Fruit fly (Drosophila melanogaster) whole organism, pupa: Measurements from ENCODE around the gene CG4098.
A peak's percentile ranks its signal among the peaks of the same experiment; 100 is the strongest.
"Not testable (repeated sequence)": the region's sequence is repeated elsewhere in the genome, so short reads cannot be mapped to it uniquely, and the experiment has no call there.

Source experiments
- CG10348 ChIP-seq: fragments of 200-800 bp; sonication (Bioruptor generic); IDR thresholded peaks from 2 replicates; pipeline ENCODE4 v1.3.6; 2022; ENCODE audit warnings: missing biosample characterization, missing genetic modification characterization
- CG12605 ChIP-seq: fragments of 200-800 bp; sonication (Bioruptor generic); IDR thresholded peaks from 2 replicates; pipeline ENCODE4 v1.3.6; 2022; ENCODE audit warnings: missing biosample characterization, missing genetic modification characterization
- CG13204 ChIP-seq: fragments of 200-800 bp; sonication (Bioruptor generic); optimal IDR thresholded peaks from 2 replicates; lab custom pipeline; 2018; ENCODE audit warnings: missing biosample characterization, mild to moderate bottlenecking, missing genetic modification characterization, moderate library complexity
- CG14655 ChIP-seq: fragments of 200-800 bp; sonication (Bioruptor generic); optimal IDR thresholded peaks from 3 replicates; lab custom pipeline; 2017; ENCODE audit warnings: mild to moderate bottlenecking, missing biosample characterization, missing genetic modification reagents, missing genetic modification characterization
- CG15710 ChIP-seq: fragments of 200-800 bp; sonication (Bioruptor generic); optimal IDR thresholded peaks from 2 replicates; lab custom pipeline; 2018; ENCODE audit warnings: missing biosample characterization, mild to moderate bottlenecking, missing genetic modification characterization, moderate library complexity
- CG17806 ChIP-seq: fragments of 200-800 bp; sonication (Bioruptor generic); optimal IDR thresholded peaks from 2 replicates; lab custom pipeline; 2018; ENCODE audit warnings: missing biosample characterization, mild to moderate bottlenecking, missing genetic modification characterization, moderate library complexity
- CG32121 ChIP-seq: fragments of 200-800 bp; sonication (Bioruptor generic); IDR thresholded peaks from 2 replicates; pipeline ENCODE4 v1.3.6; 2022; ENCODE audit warnings: missing biosample characterization, missing genetic modification characterization
- CG34367 ChIP-seq: fragments of 200-800 bp; sonication (Bioruptor generic); optimal IDR thresholded peaks from 2 replicates; lab custom pipeline; 2018; ENCODE audit warnings: missing biosample characterization, mild to moderate bottlenecking, missing genetic modification characterization
- CG4496 ChIP-seq: fragments of 200-800 bp; sonication (Bioruptor generic); IDR thresholded peaks from 3 replicates; pipeline ENCODE4 v1.3.6; 2022; ENCODE audit warnings: missing biosample characterization, missing genetic modification characterization
- CG8159 ChIP-seq: fragments of 200-800 bp; sonication (Bioruptor generic); optimal IDR thresholded peaks from 3 replicates; lab custom pipeline; 2018; ENCODE audit warnings: missing biosample characterization, mild to moderate bottlenecking, missing genetic modification characterization, moderate library complexity
- CG8301 ChIP-seq: fragments of 200-800 bp; sonication (Bioruptor generic); optimal IDR thresholded peaks from 2 replicates; lab custom pipeline; 2018; ENCODE audit warnings: missing biosample characterization, mild to moderate bottlenecking, missing genetic modification characterization
- CG9948 ChIP-seq: fragments of 200-800 bp; sonication (Bioruptor generic); optimal IDR thresholded peaks from 2 replicates; lab custom pipeline; 2018; ENCODE audit warnings: missing biosample characterization, mild to moderate bottlenecking, missing genetic modification characterization, moderate library complexity
- D1 ChIP-seq: fragments of 200-800 bp; sonication (Bioruptor generic); optimal IDR thresholded peaks from 2 replicates; lab custom pipeline; 2018; ENCODE audit warnings: missing biosample characterization, mild to moderate bottlenecking, missing genetic modification characterization, moderate library complexity
- EcR ChIP-seq: fragments of 200-800 bp; sonication (Bioruptor generic); optimal IDR thresholded peaks from 3 replicates; lab custom pipeline; 2019; ENCODE audit warnings: missing biosample characterization, missing genetic modification characterization, mild to moderate bottlenecking, moderate library complexity, missing genetic modification reagents
- Ets98B ChIP-seq: fragments of 200-800 bp; sonication (Bioruptor generic); IDR thresholded peaks from 2 replicates; pipeline ENCODE4 v1.3.6; 2022; ENCODE audit warnings: missing biosample characterization, missing genetic modification characterization
- Pif1A ChIP-seq: fragments of 200-800 bp; sonication (Bioruptor generic); optimal IDR thresholded peaks from 3 replicates; lab custom pipeline; 2016; ENCODE audit warnings: missing biosample characterization, missing genetic modification characterization
- Pif1B ChIP-seq: fragments of 200-800 bp; sonication (Bioruptor generic); optimal IDR thresholded peaks from 3 replicates; lab custom pipeline; 2016; ENCODE audit warnings: missing biosample characterization, missing genetic modification characterization
- Snoo ChIP-seq: fragments of 200-800 bp; sonication (Bioruptor generic); optimal IDR thresholded peaks from 3 replicates; lab custom pipeline; 2017; ENCODE audit warnings: missing biosample characterization, mild to moderate bottlenecking, missing genetic modification characterization, inconsistent platforms
- fd96Ca ChIP-seq: fragments of 200-800 bp; sonication (Bioruptor generic); IDR thresholded peaks from 3 replicates; pipeline ENCODE4 v1.3.6; 2022; ENCODE audit warnings: missing biosample characterization, missing genetic modification characterization
- gl ChIP-seq: fragments of 200-800 bp; sonication (Bioruptor generic); optimal IDR thresholded peaks from 2 replicates; lab custom pipeline; 2018; ENCODE audit warnings: missing biosample characterization, mild to moderate bottlenecking, missing genetic modification characterization
- rn ChIP-seq: fragments of 200-800 bp; sonication (Bioruptor generic); IDR thresholded peaks from 2 replicates; pipeline ENCODE4 v1.3.6; 2022; ENCODE audit warnings: missing biosample characterization, missing genetic modification characterization

The CG4098 gene

DNA sequence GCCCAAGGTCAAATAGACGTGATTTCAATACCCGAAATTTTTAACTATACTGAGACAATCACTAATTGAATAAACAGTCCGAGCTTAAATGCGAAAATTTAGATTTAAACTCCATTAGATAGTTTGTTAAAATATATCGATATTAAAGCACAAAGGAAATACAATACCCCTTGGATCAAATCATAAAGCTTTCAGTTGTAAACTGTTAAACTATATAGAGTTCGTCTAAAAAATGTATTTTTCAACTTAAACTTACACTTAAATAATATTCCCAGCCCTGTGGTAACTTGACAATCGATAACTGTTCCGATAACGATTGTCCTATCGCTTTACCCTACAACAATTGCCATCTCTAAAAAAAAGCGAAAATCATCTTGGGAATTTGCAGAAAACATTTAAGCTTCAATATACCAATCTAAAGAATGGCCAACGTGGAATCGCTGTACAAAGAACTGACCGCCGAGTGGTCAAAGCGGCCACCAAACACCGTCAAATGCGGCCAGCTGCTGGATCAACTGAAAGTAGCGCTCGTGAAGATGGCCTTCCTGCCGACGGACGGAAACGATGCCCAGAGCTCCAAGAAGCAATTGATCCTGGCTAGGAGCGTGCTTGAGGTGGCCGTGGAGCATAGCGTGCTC, 26.4 kb downstream of the CG4098 start, which contains the start of gene Rpn12:
Gene Rpn12 (plus strand): TSS at position 351 of the 638 bp plus-strand sequence.
- TF ChIP-seq fd96Ca (GFP tag; lab: Robert Waterston, UW) (no peak), Ets98B (GFP tag; lab: Robert Waterston, UW) (peak; percentile 32; the same call in 1 of the 2 replicates), CG34367 (tag; lab: Kevin White, UChicago) (no peak), CG15710 (peak; percentile 24), D1 (tag; lab: Kevin White, UChicago) (no peak), CG32121 (GFP tag; lab: Robert Waterston, UW) (0 out of 2 replicates have a peak, but pooled peaks have one; percentile 20), Snoo (tag; lab: Kevin White, UChicago) (peak; percentile 12)

DNA sequence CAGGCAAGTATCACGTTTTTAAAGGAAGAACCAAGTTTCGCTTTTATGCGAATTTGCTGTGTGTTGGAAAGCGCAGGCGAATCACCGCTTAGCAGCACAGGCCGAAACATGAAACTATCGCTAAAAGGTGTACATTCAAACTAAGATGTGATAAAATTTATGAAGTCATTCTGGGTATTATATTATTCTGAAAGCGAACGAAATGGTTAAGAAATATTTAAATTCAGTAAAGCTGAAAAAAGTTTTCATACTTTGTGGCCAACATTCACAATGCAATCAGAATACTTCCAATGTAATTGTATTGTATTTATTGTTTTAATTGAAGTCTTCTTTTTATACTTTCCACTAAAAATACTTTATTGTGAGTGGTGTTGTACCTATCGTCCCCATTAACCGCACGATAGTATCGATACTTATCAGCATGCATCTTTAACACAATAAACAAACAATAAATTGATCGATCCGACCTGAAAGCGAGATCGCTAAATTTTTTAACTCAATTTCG, 27.9 kb downstream of the CG4098 start, which contains the start of gene Smn:
Gene Smn (minus strand): TSS at position 347 of the 505 bp plus-strand sequence.
- TF ChIP-seq CG17806 (tag; lab: Kevin White, UChicago) (no peak), Pif1A (no peak), CG10348 (GFP tag; lab: Robert Waterston, UW) (no peak), fd96Ca (GFP tag; lab: Robert Waterston, UW) (no peak), D1 (tag; lab: Kevin White, UChicago) (no peak), gl (no peak), CG13204 (GFP tag; lab: Kevin White, UChicago) (no peak), CG34367 (tag; lab: Kevin White, UChicago) (peak; percentile 17), CG8301 (tag; lab: Kevin White, UChicago) (peak; percentile 41), CG4496 (GFP tag; lab: Robert Waterston, UW) (no peak), Pif1B (GFP tag; lab: Kevin White, UChicago) (no peak), Snoo (tag; lab: Kevin White, UChicago) (peak; percentile 33), CG9948 (tag; lab: Kevin White, UChicago) (peak; percentile 2), CG12605 (GFP tag; lab: Robert Waterston, UW) (no peak), EcR (no peak), CG8159 (tag; lab: Kevin White, UChicago) (no peak), CG14655 (GFP tag; lab: Kevin White, UChicago) (no peak), rn (GFP tag; lab: Robert Waterston, UW) (no peak), CG32121 (GFP tag; lab: Robert Waterston, UW) (no peak), Ets98B (GFP tag; lab: Robert Waterston, UW) (peak; percentile 17; the same call in 1 of the 2 replicates), CG15710 (peak; percentile 36)

- TF ChIP-seq Snoo (tag; lab: Kevin White, UChicago) = no peak
- TF ChIP-seq CG13204 (GFP tag; lab: Kevin White, UChicago) = no peak
- TF ChIP-seq CG12605 (GFP tag; lab: Robert Waterston, UW) = no peak
- no peak for TF ChIP-seq CG8159 (tag; lab: Kevin White, UChicago)
- TF ChIP-seq Pif1A = no peak
- TF ChIP-seq rn (GFP tag; lab: Robert Waterston, UW) = no peak
- TF ChIP-seq D1 (tag; lab: Kevin White, UChicago) = no peak
- TF ChIP-seq CG15710 = no peak
- no peak for TF ChIP-seq CG8301 (tag; lab: Kevin White, UChicago)
- no peak for TF ChIP-seq CG17806 (tag; lab: Kevin White, UChicago)
- TF ChIP-seq, all 21 proteins: peak for 0
These were observed 29.1 kb downstream of the CG4098 start, which contains the start of gene nxf2 for dm6 chr3L:16580049-16580448. Gene nxf2, minus strand, starts transcription at chr3L:16580306.

- TF ChIP-seq CG17806 (tag; lab: Kevin White, UChicago) = no peak
- TF ChIP-seq CG12605 (GFP tag; lab: Robert Waterston, UW) = no peak
- no peak for TF ChIP-seq CG8159 (tag; lab: Kevin White, UChicago)
- TF ChIP-seq Pif1A = no peak
- TF ChIP-seq CG9948 (tag; lab: Kevin White, UChicago) = no peak
- no peak for TF ChIP-seq Pif1B (GFP tag; lab: Kevin White, UChicago)
- TF ChIP-seq CG15710 = no peak
- no peak for TF ChIP-seq CG8301 (tag; lab: Kevin White, UChicago)
- TF ChIP-seq, all 21 proteins: peak for 0
These were observed 34.7 kb downstream of the CG4098 start, which contains the start of gene mbf1 for dm6 chr3L:16574307-16574946. Gene mbf1, plus strand, starts transcription at chr3L:16574436.

DNA sequence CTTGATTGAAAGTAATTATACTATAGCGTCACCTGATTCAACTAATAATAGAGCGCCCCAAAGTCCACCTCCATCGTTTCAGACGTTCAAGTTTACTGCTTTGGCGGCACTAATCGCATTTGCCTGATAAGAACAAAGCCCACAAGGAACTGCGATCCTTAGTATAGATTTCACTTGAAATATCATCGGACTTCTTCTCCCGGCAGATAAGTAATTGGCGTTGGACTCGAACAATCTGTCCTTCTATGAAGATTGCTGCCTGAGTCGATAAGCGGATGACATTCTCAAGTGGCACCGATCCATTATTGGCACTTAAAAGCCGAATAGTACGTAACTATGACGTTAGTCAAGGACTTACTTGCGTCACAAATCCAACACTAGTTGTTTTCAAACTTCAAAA, 35.9 kb downstream of the CG4098 start, which contains the start of gene Mipp1:
Gene Mipp1 (minus strand): TSS at position 101 of the 400 bp plus-strand sequence.
- TF ChIP-seq CG15710; Snoo (tag; lab: Kevin White, UChicago); D1 (tag; lab: Kevin White, UChicago): not testable (repeated sequence)

DNA sequence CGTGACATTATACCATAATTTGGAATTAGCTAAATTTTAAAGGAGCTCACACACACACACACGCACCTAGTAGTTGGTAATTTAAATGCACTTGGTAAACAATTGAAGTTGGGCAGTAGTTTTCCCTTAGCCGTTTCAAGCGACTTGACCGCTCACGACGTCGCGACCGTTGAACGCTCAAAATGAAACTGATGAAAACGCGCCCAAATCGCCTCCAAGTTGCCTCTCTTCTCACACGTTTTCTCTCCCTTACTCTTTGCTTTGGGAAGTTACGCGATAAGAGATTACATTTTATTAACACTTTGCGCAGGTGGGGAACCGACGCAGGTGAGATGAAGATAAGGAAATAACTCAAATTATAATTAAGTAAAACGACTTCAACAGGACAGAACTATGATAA, 36.9 kb downstream of the CG4098 start:
- peak; percentile 41; the same call in 1 of the 2 replicates for TF ChIP-seq Ets98B (GFP tag; lab: Robert Waterston, UW)
- no peak for TF ChIP-seq CG14655 (GFP tag; lab: Kevin White, UChicago)
- TF ChIP-seq CG32121 (GFP tag; lab: Robert Waterston, UW) = 0 out of 2 replicates have a peak, but pooled peaks have one; percentile 17
- TF ChIP-seq, all 21 proteins: peak for 2
